Fruit fly (Drosophila melanogaster): ENCODE data around the gene CG4957.

DNA sequence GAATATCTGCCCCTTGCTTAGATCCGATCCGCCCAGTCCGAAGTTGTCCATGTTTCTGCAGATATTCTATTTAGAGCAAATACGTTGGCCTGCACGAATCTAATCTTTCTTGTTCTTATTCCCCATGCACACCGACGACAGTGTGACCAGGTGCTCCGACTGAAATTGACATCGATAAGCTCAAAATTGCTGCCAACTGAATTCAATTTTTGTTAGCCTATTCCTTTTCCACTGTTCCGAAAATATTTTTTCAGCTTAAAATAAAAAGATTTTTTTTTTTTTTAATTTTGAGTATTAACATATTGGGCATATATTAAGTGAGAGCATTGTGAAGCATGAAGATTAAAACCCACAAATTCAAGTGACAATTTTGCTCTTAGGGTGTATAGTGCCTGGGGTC, 35.1 kb downstream of the CG4957 start, which contains the start of gene nmd:
- TF ChIP-seq insv (optimal IDR thresholded peaks at IDR 0.05), result no peak
- no peak for TF ChIP-seq psq (optimal IDR thresholded peaks at IDR 0.05)
- no peak for TF ChIP-seq Myc (optimal IDR thresholded peaks at IDR 0.05)
- TF ChIP-seq h (optimal IDR thresholded peaks at IDR 0.05), result no peak
- no peak for TF ChIP-seq ttk (optimal IDR thresholded peaks at IDR 0.05)
- TF ChIP-seq Sin3A (optimal IDR thresholded peaks at IDR 0.05), result no peak

Measured in Kc167 (cell line).